Worm (Caenorhabditis elegans): ENCODE data around the gene K03A1.4.
A peak's percentile ranks its signal among the peaks of the same experiment; 100 is the strongest.

K03A1.4 gene

DNA sequence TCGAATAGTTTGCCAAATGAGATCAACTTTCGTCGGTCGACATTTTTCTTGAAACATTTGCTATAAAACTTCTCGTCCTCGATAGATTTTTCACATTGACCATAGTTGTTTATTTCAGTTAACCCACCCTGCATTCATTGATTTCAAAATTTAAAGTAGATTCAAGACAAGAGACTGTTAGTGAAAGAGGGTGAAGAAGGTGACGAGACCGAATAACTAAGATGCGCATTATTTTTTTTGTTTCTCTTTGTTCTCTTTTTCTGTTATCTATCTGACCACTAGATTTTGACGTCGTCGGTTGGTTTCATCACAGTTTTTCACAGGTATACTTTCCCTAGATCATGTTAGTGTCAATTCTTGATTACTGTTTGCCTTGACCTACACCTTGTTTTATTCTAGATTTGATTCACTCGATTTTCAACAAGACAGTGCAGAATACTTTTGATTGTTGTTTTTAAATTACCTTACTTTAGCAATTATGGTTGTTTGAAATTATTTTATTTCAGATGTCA lies 32.2 kb upstream of the K03A1.4 start, which contains the start of gene ttr-30:
TSS of gene ttr-30 (plus strand) at position 265 of the 512 bp plus-strand sequence.
- TF ChIP-seq blmp-1 (tag; optimal IDR thresholded peaks at IDR 0.05; ENCODE audit: insufficient read depth) (peak; percentile 80), elt-3 (tag; optimal IDR thresholded peaks at IDR 0.05) (no peak), sma-3 (GFP tag; optimal IDR thresholded peaks at IDR 0.05) (peak; percentile 64), lsy-2 (tag; optimal IDR thresholded peaks at IDR 0.05) (no peak), nhr-25 (tag; optimal IDR thresholded peaks at IDR 0.05) (peak; percentile 67)

DNA sequence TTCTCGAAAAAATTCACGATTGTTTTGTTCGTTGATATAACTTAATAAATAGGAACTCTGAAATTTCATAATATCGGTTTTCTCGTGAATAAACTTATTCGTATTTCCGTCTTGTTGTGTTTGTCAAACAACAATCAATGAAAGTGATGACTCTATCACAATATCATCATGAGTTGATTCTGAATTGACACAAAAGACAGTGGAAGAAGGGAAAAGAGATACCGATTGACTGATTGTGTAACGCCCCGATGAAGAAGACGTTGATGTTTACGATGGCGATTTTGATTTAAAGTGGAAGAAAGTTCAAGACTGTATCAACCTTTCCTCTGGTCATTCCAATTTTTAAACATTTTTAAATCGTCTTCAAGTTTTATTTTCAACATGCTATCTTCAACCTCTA lies 31.0 kb upstream of the K03A1.4 start, which contains the start of gene ttr-59:
TSS of gene ttr-59 (plus strand) at position 218 of the 400 bp plus-strand sequence.
- TF ChIP-seq nhr-10 (tag; optimal IDR thresholded peaks at IDR 0.05) (no peak), ztf-11 (tag; optimal IDR thresholded peaks at IDR 0.05) (no peak), nhr-21 (tag; optimal IDR thresholded peaks at IDR 0.05) (peak; percentile 25), nhr-25 (tag; optimal IDR thresholded peaks at IDR 0.05) (peak; percentile 51), unc-62 (GFP tag; optimal IDR thresholded peaks at IDR 0.05) (no peak), sma-3 (GFP tag; optimal IDR thresholded peaks at IDR 0.05) (peak; percentile 65), blmp-1 (tag; optimal IDR thresholded peaks at IDR 0.05; ENCODE audit: insufficient read depth) (peak; percentile 69)

DNA sequence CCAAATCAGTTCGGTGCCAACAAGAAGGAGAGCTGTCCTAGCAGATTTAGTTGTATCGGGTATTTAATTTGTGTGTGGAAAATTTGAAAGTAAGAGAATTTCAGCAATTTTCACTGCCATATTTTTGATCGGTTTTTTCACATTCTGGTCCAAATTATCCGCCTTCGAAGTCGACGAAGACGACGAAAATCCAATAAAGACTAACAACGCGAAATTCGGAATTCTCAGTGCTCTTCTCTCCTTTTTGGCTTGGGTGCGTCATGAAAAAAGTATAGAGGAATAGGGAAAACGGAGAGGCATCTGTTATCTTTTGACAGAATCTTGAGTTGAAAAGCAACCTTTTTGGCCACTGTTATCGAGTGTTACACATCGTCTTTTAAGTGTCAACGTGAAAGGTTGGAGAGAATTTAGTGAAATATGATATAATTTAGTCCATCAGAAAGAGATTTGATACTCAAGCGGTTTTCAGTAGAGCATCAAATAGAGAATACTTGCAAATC lies 29.6 kb upstream of the K03A1.4 start:
- TF ChIP-seq C34F6.9 (tag; optimal IDR thresholded peaks at IDR 0.05) (no peak), nhr-237 (tag; optimal IDR thresholded peaks at IDR 0.05) (no peak), unc-55 (GFP tag; optimal IDR thresholded peaks at IDR 0.05) (peak; percentile 20), nhr-10 (tag; optimal IDR thresholded peaks at IDR 0.05) (no peak), ama-1 (optimal IDR thresholded peaks at IDR 0.05) (no peak), skn-1 (tag; optimal IDR thresholded peaks at IDR 0.05) (no peak)

DNA sequence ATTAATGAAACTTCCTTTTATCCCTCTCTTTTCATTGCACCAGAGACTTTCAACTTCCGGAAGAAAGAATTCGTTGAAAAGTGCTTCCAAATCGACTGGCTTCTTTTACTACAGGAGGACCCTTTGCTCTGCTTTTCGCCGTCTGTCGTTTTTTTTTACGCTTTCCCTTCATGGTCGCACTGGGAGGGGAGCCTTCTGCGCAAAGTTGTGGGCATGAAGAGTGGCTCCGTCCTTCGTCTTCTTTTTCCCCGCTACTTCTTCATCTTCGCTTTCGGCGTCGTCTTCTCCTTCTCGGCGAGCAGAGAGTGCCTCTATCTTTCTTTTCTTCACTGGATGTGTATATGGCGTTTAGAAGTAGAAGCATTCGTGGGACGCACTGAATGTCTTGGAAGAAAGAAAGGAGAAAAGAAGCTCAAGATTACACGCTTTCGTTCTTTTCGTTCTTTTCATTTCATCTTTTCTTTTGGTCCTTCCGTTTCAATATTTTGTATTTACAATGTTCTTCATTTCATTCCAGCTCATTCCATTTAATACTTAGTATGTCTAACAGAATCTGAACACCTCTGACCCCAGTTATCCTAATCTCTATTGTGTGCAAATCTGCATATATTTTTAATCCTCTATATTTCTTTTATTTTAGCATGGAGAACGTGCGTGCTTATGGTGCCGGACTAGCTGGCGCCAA lies 28.6 kb upstream of the K03A1.4 start, which contains the start of gene sng-1:
TSS of gene sng-1 (plus strand) at position 635 of the 685 bp plus-strand sequence.
- TF ChIP-seq F13H6.1 (tag; optimal IDR thresholded peaks at IDR 0.05) = peak; percentile 29
- peak; percentile 23 for TF ChIP-seq unc-55 (GFP tag; optimal IDR thresholded peaks at IDR 0.05)
- no peak for TF ChIP-seq nhr-25 (tag; optimal IDR thresholded peaks at IDR 0.05)
- peak; percentile 5 for TF ChIP-seq nhr-129 (tag; optimal IDR thresholded peaks at IDR 0.05)
- peak; percentile 43 for TF ChIP-seq C34F6.9 (tag; optimal IDR thresholded peaks at IDR 0.05)
- no peak for TF ChIP-seq lin-13 (GFP tag; optimal IDR thresholded peaks at IDR 0.05)
- peak in 1 of 2 experiments; percentile 13 for TF ChIP-seq lsy-2 (tag; optimal IDR thresholded peaks at IDR 0.05)
- no peak for TF ChIP-seq ztf-11 (tag; optimal IDR thresholded peaks at IDR 0.05)
- peak; percentile 40 for TF ChIP-seq zag-1 (tag; optimal IDR thresholded peaks at IDR 0.05)

ce11 chrX:7323604-7324003 lies 25.1 kb upstream of the K03A1.4 start:
- TF ChIP-seq sma-3 (GFP tag; optimal IDR thresholded peaks at IDR 0.05) = peak; percentile 52
- TF ChIP-seq sma-9 (GFP tag; optimal IDR thresholded peaks at IDR 0.05) = peak; percentile 62
- no peak for TF ChIP-seq sma-9 (tag; optimal IDR thresholded peaks at IDR 0.05)
- no peak for TF ChIP-seq lin-39 (tag; optimal IDR thresholded peaks at IDR 0.05)
- TF ChIP-seq fos-1 (tag; optimal IDR thresholded peaks at IDR 0.05) = peak; percentile 25
- peak; percentile 23 for TF ChIP-seq crh-2 (tag; optimal IDR thresholded peaks at IDR 0.05)
- peak in 1 of 2 experiments; percentile 30 for TF ChIP-seq lsy-2 (tag; optimal IDR thresholded peaks at IDR 0.05)
- peak; percentile 53 for TF ChIP-seq nhr-21 (tag; optimal IDR thresholded peaks at IDR 0.05)
- no peak for TF ChIP-seq ceh-16 (tag; optimal IDR thresholded peaks at IDR 0.05)
- TF ChIP-seq F13H6.1 (tag; optimal IDR thresholded peaks at IDR 0.05) = peak; percentile 39
- TF ChIP-seq nhr-10 (tag; optimal IDR thresholded peaks at IDR 0.05) = peak; percentile 34
- no peak for TF ChIP-seq ama-1 (optimal IDR thresholded peaks at IDR 0.05)
- peak; percentile 24 for TF ChIP-seq nhr-129 (tag; optimal IDR thresholded peaks at IDR 0.05)

ce11 chrX:7322323-7322722 lies 23.8 kb upstream of the K03A1.4 start, which contains the start of gene T08A9.13:
T08A9.13 (minus strand) TSS chrX:7322423.
- TF ChIP-seq nhr-129 (tag; optimal IDR thresholded peaks at IDR 0.05) (no peak), sma-3 (GFP tag; optimal IDR thresholded peaks at IDR 0.05) (no peak), egl-27 (tag; optimal IDR thresholded peaks at IDR 0.05) (no peak), elt-3 (tag; optimal IDR thresholded peaks at IDR 0.05) (no peak), crh-2 (tag; optimal IDR thresholded peaks at IDR 0.05) (no peak), dmd-4 (tag; optimal IDR thresholded peaks at IDR 0.05) (no peak), unc-55 (GFP tag; optimal IDR thresholded peaks at IDR 0.05) (no peak), nhr-23 (tag; optimal IDR thresholded peaks at IDR 0.05) (no peak), R02D3.7 (tag; optimal IDR thresholded peaks at IDR 0.05) (no peak), elt-1 (tag; optimal IDR thresholded peaks at IDR 0.05) (no peak), blmp-1 (tag; optimal IDR thresholded peaks at IDR 0.05; ENCODE audit: insufficient read depth) (no peak), alr-1 (tag; optimal IDR thresholded peaks at IDR 0.05) (no peak), ztf-11 (tag; optimal IDR thresholded peaks at IDR 0.05) (no peak)
